Worm (Caenorhabditis elegans): Measurements from ENCODE around the gene F41H10.2.

Gene F41H10.2

ce11 chrIV:5374321-5374720 is 7.1 kb upstream of the F41H10.2 start:
- TF ChIP-seq mxl-2 (GFP tag; conservative IDR thresholded peaks at IDR 0.05) (no peak), R02D3.7 (tag; optimal IDR thresholded peaks at IDR 0.05) (no peak), F37D6.2 (tag; optimal IDR thresholded peaks at IDR 0.05) (no peak), ceh-28 (tag; optimal IDR thresholded peaks at IDR 0.05) (no peak), T26A8.4 (GFP tag; IDR thresholded peaks at IDR 0.05) (no peak), nhr-41 (GFP tag; IDR thresholded peaks at IDR 0.05) (no peak), duxl-1 (tag; optimal IDR thresholded peaks at IDR 0.05; ENCODE audit: poor library complexity) (no peak), zag-1 (tag; optimal IDR thresholded peaks at IDR 0.05) (no peak), fkh-10 (GFP tag; optimal IDR thresholded peaks at IDR 0.05) (no peak), lin-13 (GFP tag; optimal IDR thresholded peaks at IDR 0.05) (no peak), unc-130 (GFP tag; optimal IDR thresholded peaks at IDR 0.05) (no peak), mep-1 (tag; optimal IDR thresholded peaks at IDR 0.05) (peak; percentile 44), hmg-1.1 (GFP tag; IDR thresholded peaks at IDR 0.05) (no peak), madf-5 (GFP tag; IDR thresholded peaks at IDR 0.05) (no peak), nhr-28 (tag; optimal IDR thresholded peaks at IDR 0.05) (no peak), D1046.2 (GFP tag; IDR thresholded peaks at IDR 0.05) (no peak), zfp-2 (tag; optimal IDR thresholded peaks at IDR 0.05) (no peak), zip-11 (GFP tag; IDR thresholded peaks at IDR 0.05) (no peak), ZK337.2 (GFP tag; IDR thresholded peaks at IDR 0.05) (no peak), ceh-44 (GFP tag; IDR thresholded peaks at IDR 0.05) (no peak), mes-2 (tag; optimal IDR thresholded peaks at IDR 0.05; ENCODE audit: poor library complexity, severe bottlenecking) (no peak), mdt-29 (GFP tag; IDR thresholded peaks at IDR 0.05) (no peak), Y105C5A.15 (GFP tag; IDR thresholded peaks at IDR 0.05) (no peak), zfp-3 (GFP tag; conservative IDR thresholded peaks at IDR 0.05) (no peak), F26F4.8 (GFP tag; conservative IDR thresholded peaks at IDR 0.05) (no peak), dmd-6 (GFP tag; IDR thresholded peaks at IDR 0.05) (peak; percentile 37), dpl-1 (GFP tag; optimal IDR thresholded peaks at IDR 0.05) (no peak), ceh-82 (tag; optimal IDR thresholded peaks at IDR 0.05) (no peak), daf-8 (GFP tag; IDR thresholded peaks at IDR 0.05) (no peak), tag-97 (GFP tag; IDR thresholded peaks at IDR 0.05) (no peak), snpc-1.2 (GFP tag; IDR thresholded peaks at IDR 0.05) (no peak), madf-9 (GFP tag; conservative IDR thresholded peaks at IDR 0.05) (no peak), Y5F2A.4 (GFP tag; optimal IDR thresholded peaks at IDR 0.05) (no peak), rbr-2 (tag; optimal IDR thresholded peaks at IDR 0.05) (no peak), daf-19 (GFP tag; conservative IDR thresholded peaks at IDR 0.05) (no peak), ceh-32 (tag; optimal IDR thresholded peaks at IDR 0.05; ENCODE audit: poor library complexity) (no peak), lir-3 (tag; optimal IDR thresholded peaks at IDR 0.05) (no peak), Y75B8A.6 (GFP tag; IDR thresholded peaks at IDR 0.05) (no peak), dve-1 (tag; optimal IDR thresholded peaks at IDR 0.05; ENCODE audit: insufficient read depth) (peak; percentile 36), skn-1 (tag; optimal IDR thresholded peaks at IDR 0.05) (no peak), ama-1 (optimal IDR thresholded peaks at IDR 0.05) (no peak), ctbp-1 (GFP tag; IDR thresholded peaks at IDR 0.05) (no peak), egl-43 (GFP tag; IDR thresholded peaks at IDR 0.05) (no peak), ceh-20 (GFP tag; IDR thresholded peaks at IDR 0.05) (no peak), php-3 (GFP tag; IDR thresholded peaks at IDR 0.05) (peak; percentile 5; the same call in 1 of the 2 replicates), ces-1 (GFP tag; optimal IDR thresholded peaks at IDR 0.05) (no peak), spr-1 (tag; optimal IDR thresholded peaks at IDR 0.05) (no peak), nhr-42 (GFP tag; IDR thresholded peaks at IDR 0.05) (no peak), unc-39 (tag; optimal IDR thresholded peaks at IDR 0.05) (no peak), egl-27 (tag; optimal IDR thresholded peaks at IDR 0.05) (no peak), jun-1 (tag; optimal IDR thresholded peaks at IDR 0.05) (no peak), lin-1 (GFP tag; IDR thresholded peaks at IDR 0.05) (no peak), F49E8.2 (tag; optimal IDR thresholded peaks at IDR 0.05; ENCODE audit: borderline replicate concordance) (no peak)

Measured in whole organism, L4 larva.